Fruit fly (Drosophila melanogaster): ENCODE measurements around the gene CG9098.

Gene CG9098

DNA sequence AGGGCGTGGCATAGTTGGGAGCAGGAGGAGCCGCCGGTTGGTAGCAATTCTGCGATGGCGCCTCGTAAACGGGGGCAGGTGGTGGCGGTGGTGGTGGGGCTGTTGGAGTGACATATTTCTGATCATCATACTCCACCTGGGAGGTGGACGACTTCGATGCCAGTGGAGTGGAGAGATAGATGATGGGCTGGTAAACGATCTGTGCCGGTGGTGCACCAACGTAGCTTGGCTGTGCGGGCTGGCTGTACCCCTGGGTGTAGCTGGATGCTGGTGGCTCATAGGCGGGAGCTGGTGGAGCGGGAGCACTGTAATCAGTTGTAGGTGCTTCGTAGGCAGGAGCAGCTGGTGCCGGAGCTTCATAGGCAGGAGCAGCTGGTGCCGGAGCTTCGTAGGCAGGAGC lies 48.9 kb downstream of the CG9098 start:
- TF ChIP-seq cg (GFP tag; optimal IDR thresholded peaks at IDR 0.05) = no peak
- TF ChIP-seq amos (GFP tag; IDR thresholded peaks at IDR 0.05; ENCODE audit: partially characterized antibody) = no peak
- no peak for TF ChIP-seq bcd (GFP tag; optimal IDR thresholded peaks at IDR 0.05)
- TF ChIP-seq Ets65A (GFP tag) = peak; percentile 93
- TF ChIP-seq en (GFP tag; optimal IDR thresholded peaks at IDR 0.05) = no peak
- no peak for TF ChIP-seq lov (optimal IDR thresholded peaks at IDR 0.05)
- peak; percentile 21; the same call in 1 of the 3 replicates for TF ChIP-seq lov (GFP tag; IDR thresholded peaks at IDR 0.05)
- peak; percentile 13 for TF ChIP-seq Med (GFP tag)
- no peak for TF ChIP-seq br (optimal IDR thresholded peaks at IDR 0.05)

DNA sequence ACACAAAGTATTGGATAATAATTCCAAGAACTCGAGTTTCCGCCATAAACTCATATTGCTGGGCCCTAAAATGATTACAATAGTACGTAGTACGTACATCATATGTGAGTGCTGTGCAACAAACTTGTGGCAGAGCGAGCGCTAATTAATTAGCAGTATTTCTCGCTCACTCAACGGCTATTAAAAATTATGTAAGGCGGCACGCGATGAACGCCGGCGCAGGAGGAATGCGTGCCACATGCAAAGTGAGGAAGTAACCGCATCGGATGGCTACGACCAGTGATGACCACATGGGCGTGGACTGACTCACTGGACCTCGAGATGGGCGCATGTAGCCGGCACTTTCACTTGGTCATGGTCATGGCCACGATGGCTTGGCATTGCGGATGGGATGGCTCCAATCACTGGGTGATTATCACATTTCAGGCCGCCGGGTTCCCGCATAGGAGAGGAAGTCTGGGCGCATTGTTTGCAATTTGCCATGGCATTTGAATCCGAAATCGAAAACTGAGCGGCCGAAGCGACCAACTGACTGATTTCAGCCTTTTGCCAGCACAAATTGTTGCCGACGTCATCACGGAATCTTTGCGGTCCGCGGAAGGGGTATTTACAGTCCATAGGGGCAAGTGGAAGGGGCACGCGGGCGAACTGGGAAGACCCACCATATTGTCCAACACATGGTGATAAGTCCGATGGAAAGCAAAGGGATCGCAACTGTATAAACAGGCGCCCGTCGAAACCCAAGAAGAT lies 50.8 kb downstream of the CG9098 start:
- TF ChIP-seq Ssrp (tag; optimal IDR thresholded peaks at IDR 0.05) (no peak), crol (GFP tag; IDR thresholded peaks at IDR 0.05) (peak; percentile 39; the same call in 1 of the 2 replicates), CG13123 (GFP tag; optimal IDR thresholded peaks at IDR 0.05) (no peak), sisA (GFP tag; IDR thresholded peaks at IDR 0.05) (0 out of 2 replicates have a peak, but pooled peaks have one; percentile 7), corto (GFP tag; optimal IDR thresholded peaks at IDR 0.05) (no peak), Med (GFP tag) (peak; percentile 13), CG11247 (GFP tag; IDR thresholded peaks at IDR 0.05) (no peak), Gsc (GFP tag; IDR thresholded peaks at IDR 0.05) (no peak), Hmx (GFP tag; optimal IDR thresholded peaks at IDR 0.05) (no peak), gcm (GFP tag; optimal IDR thresholded peaks at IDR 0.05) (peak; percentile 24), z (GFP tag; IDR thresholded peaks at IDR 0.05) (0 out of 3 replicates have a peak, but pooled peaks have one; percentile 7), rib (GFP tag; IDR thresholded peaks at IDR 0.05) (no peak), CG10431 (GFP tag; optimal IDR thresholded peaks at IDR 0.05) (no peak), Hr39 (optimal IDR thresholded peaks at IDR 0.05) (no peak), CG4617 (GFP tag; optimal IDR thresholded peaks at IDR 0.05; ENCODE audit: borderline replicate concordance) (no peak), bbx (GFP tag; IDR thresholded peaks at IDR 0.05; ENCODE audit: partially characterized antibody) (peak; percentile 30; the same call in 1 of the 2 replicates), Camta (GFP tag; optimal IDR thresholded peaks at IDR 0.05) (no peak), so (GFP tag; IDR thresholded peaks at IDR 0.05) (peak; percentile 56; the same call in 1 of the 3 replicates), sima (GFP tag; optimal IDR thresholded peaks at IDR 0.05) (no peak), Pdp1 (GFP tag; optimal IDR thresholded peaks at IDR 0.05) (peak in 1 of 2 experiments; percentile 57), scrt (GFP tag; optimal IDR thresholded peaks at IDR 0.05) (no peak), sna (GFP tag; IDR thresholded peaks at IDR 0.05; ENCODE audit: partially characterized antibody) (no peak), NfI (GFP tag; optimal IDR thresholded peaks at IDR 0.05) (no peak), Ravus (GFP tag; IDR thresholded peaks at IDR 0.05) (no peak), dysf (GFP tag; IDR thresholded peaks at IDR 0.05) (no peak), zen2 (GFP tag; IDR thresholded peaks at IDR 0.05; ENCODE audit: partially characterized antibody) (0 out of 3 replicates have a peak, but pooled peaks have one; percentile 16), CG8359 (GFP tag; optimal IDR thresholded peaks at IDR 0.05; ENCODE audit: borderline replicate concordance) (no peak), CG8924 (tag; optimal IDR thresholded peaks at IDR 0.05) (no peak), chn (GFP tag; optimal IDR thresholded peaks at IDR 0.05) (no peak), Blimp-1 (GFP tag; optimal IDR thresholded peaks at IDR 0.05) (peak; percentile 87), twi (tag; optimal IDR thresholded peaks at IDR 0.05) (peak; percentile 72), B-H1 (GFP tag; IDR thresholded peaks at IDR 0.05) (no peak), zfh1 (GFP tag; IDR thresholded peaks at IDR 0.05) (no peak), CG4360 (GFP tag; IDR thresholded peaks at IDR 0.05) (0 out of 2 replicates have a peak, but pooled peaks have one; percentile 13), ap (GFP tag; IDR thresholded peaks at IDR 0.05) (peak; percentile 3; the same call in 1 of the 2 replicates), prd (optimal IDR thresholded peaks at IDR 0.05) (no peak), prd (GFP tag; IDR thresholded peaks at IDR 0.05) (0 out of 3 replicates have a peak, but pooled peaks have one; percentile 9), CG34224 (GFP tag; IDR thresholded peaks at IDR 0.05; ENCODE audit: partially characterized antibody) (no peak)

All from whole organism, embryonic.